Worm (Caenorhabditis elegans) whole organism, L4 larva: ENCODE results near the gene R53.5.

Experiments
- F10B5.3 ChIP-seq: sonication (generic microtip); optimal IDR thresholded peaks from 2 replicates; lab custom pipeline; 2016; ENCODE audit warnings: mild to moderate bottlenecking, missing genetic modification characterization, missing compliant biosample characterization
- ces-1 ChIP-seq: fragments of 150-350 bp; sonication (generic microtip); optimal IDR thresholded peaks from 4 replicates; lab custom pipeline; 2014; ENCODE audit warnings: missing biosample characterization, missing genetic modification reagents, missing genetic modification characterization
- duxl-1 ChIP-seq: sonication (generic microtip); optimal IDR thresholded peaks from 2 replicates; lab custom pipeline; 2016; ENCODE audit warnings: mild to moderate bottlenecking, missing genetic modification characterization, moderate library complexity, missing compliant biosample characterization; ENCODE audit not compliant: poor library complexity
- lin-15B ChIP-seq: fragments of 150-350 bp; sonication (generic microtip); optimal IDR thresholded peaks from 3 replicates; lab custom pipeline; 2014; ENCODE audit warnings: missing biosample characterization, missing genetic modification characterization
- lin-39 ChIP-seq: fragments of 150-350 bp; optimal IDR thresholded peaks from 2 replicates; lab custom pipeline; 2014; ENCODE audit warnings: missing biosample characterization, missing genetic modification reagents, missing genetic modification characterization
- lir-3 ChIP-seq: sonication (generic microtip); optimal IDR thresholded peaks from 2 replicates; lab custom pipeline; 2016; ENCODE audit warnings: mild to moderate bottlenecking, missing genetic modification characterization, missing compliant biosample characterization
- mdl-1 ChIP-seq, 2 experiments: fragments of 150-350 bp in 1 of 2; sonication (generic microtip) in 1 of 2; optimal IDR thresholded peaks; 2 replicates each; lab custom pipeline; 2014 to 2017; ENCODE audit warnings: missing biosample characterization in 2 of 2, missing genetic modification characterization in 2 of 2
- nhr-25 ChIP-seq: sonication (generic microtip); optimal IDR thresholded peaks from 2 replicates; lab custom pipeline; 2017; ENCODE audit warnings: missing genetic modification characterization, mild to moderate bottlenecking, missing compliant biosample characterization, antibody characterized with exemption, moderate library complexity, borderline replicate concordance; ENCODE audit not compliant: insufficient read depth
- nhr-28 ChIP-seq: fragments of 150-350 bp; optimal IDR thresholded peaks from 2 replicates; lab custom pipeline; 2014; ENCODE audit warnings: missing biosample characterization, missing genetic modification characterization
- pqm-1 ChIP-seq: sonication (generic microtip); optimal IDR thresholded peaks from 2 replicates; lab custom pipeline; 2017; ENCODE audit warnings: missing biosample characterization, missing genetic modification characterization
- tag-97 ChIP-seq: fragments of 200-800 bp; sonication (Bioruptor generic); IDR thresholded peaks from 2 replicates; pipeline ENCODE4 v1.3.6; 2022; ENCODE audit warnings: missing genetic modification characterization, missing compliant biosample characterization
- unc-39 ChIP-seq: sonication (generic microtip); optimal IDR thresholded peaks from 2 replicates; lab custom pipeline; 2017; ENCODE audit warnings: missing biosample characterization, missing genetic modification characterization
- zfp-2 ChIP-seq: sonication (generic microtip); optimal IDR thresholded peaks from 2 replicates; lab custom pipeline; 2016; ENCODE audit warnings: mild to moderate bottlenecking, missing genetic modification characterization, missing compliant biosample characterization
- zip-11 ChIP-seq: fragments of 200-800 bp; sonication (Bioruptor generic); IDR thresholded peaks from 2 replicates; pipeline ENCODE4 v1.3.6; 2022; ENCODE audit warnings: missing genetic modification characterization, missing compliant biosample characterization

- TF ChIP-seq zip-11 (GFP tag; lab: Robert Waterston, UW) (no peak), tag-97 (no peak), lir-3 (tag; lab: Kevin White, UChicago) (no peak), unc-39 (tag; lab: Kevin White, UChicago) (no peak), lin-15B (tag; lab: Kevin White, UChicago) (no peak), duxl-1 (tag; lab: Kevin White, UChicago) (no peak), pqm-1 (tag; lab: Kevin White, UChicago) (no peak), mdl-1 (tag; optimal IDR thresholded peaks at IDR 0.05; lab: Kevin White, UChicago) (no peak), zfp-2 (tag; lab: Kevin White, UChicago) (no peak), lin-39 (tag; lab: Kevin White, UChicago) (no peak), nhr-25 (no peak), F10B5.3 (tag; lab: Kevin White, UChicago) (no peak), ces-1 (no peak), nhr-28 (tag; lab: Kevin White, UChicago) (no peak)
Measured at ce11 chrII:9920468-9920867, 49.8 kb downstream of the R53.5 start, which contains the start of gene pho-10.
